Worm (Caenorhabditis elegans): Measurements from ENCODE around the gene F28C1.3.

DNA sequence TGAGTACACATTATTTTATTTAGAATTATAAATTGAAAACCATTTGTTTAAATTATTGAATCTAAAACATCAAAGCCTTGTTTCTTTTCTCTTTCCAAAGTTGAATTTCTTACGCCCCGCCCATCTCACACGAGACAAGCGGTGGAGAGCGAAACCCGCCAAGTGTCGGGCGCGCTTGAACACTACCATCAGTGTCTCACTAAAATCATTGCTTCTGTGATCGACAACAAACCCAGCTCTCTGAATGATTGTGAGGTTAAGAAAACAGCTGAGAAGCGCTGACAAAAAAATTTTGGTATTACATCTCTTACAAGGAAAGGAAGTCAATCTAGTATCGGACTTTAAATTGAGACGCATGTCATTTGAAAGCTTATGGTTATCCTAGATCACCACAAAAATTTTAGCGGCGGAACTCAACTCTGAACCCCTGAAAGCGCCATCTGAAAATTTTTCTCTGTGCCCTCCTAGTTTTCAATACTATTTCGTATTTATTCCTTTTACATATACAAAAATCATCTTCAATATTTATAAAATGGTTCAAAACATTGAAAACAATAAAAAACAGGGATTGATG lies 22.7 kb downstream of the F28C1.3 start:
- TF ChIP-seq lsl-1 (GFP tag; optimal IDR thresholded peaks at IDR 0.05) (peak; percentile 70), snpc-3.4 (tag; optimal IDR thresholded peaks at IDR 0.05) (peak; percentile 99), unc-62 (GFP tag; optimal IDR thresholded peaks at IDR 0.05) (no peak), ama-1 (optimal IDR thresholded peaks at IDR 0.05) (peak; percentile 35), ama-1 (GFP tag; optimal IDR thresholded peaks at IDR 0.05) (no peak), snpc-4 (GFP tag; optimal IDR thresholded peaks at IDR 0.05) (peak; percentile 100), snpc-4 (tag; optimal IDR thresholded peaks at IDR 0.05) (peak; percentile 99 to 100 (median 100))
